Worm (Caenorhabditis elegans): Measurements from ENCODE around the gene idpp-15.

DNA sequence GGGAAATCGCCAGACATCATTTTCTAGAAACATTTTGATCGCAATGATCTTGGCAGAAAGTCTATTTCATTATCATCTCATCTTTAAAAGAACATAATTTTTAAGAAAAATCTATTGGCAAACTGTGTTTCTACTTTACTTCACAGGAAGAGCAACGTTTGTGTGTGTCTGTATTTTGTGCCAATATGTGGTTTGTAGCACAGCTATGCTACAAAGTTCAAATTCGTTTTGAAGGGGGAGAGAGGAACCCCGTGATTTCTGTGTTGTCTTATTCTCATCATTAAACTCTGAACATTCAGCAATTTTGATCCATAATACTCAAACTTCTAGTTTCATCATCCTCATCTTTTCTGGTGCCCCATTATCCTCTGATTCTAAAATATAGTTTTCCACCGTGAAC is 26.8 kb downstream of the idpp-15 start:
- TF ChIP-seq nhr-12 (tag; optimal IDR thresholded peaks at IDR 0.05) (no peak), nhr-11 (tag; optimal IDR thresholded peaks at IDR 0.05) (no peak), skn-1 (tag; optimal IDR thresholded peaks at IDR 0.05) (no peak), fos-1 (tag; optimal IDR thresholded peaks at IDR 0.05) (no peak), nhr-237 (tag; optimal IDR thresholded peaks at IDR 0.05) (no peak), lin-11 (tag; optimal IDR thresholded peaks at IDR 0.05) (no peak), unc-39 (tag; optimal IDR thresholded peaks at IDR 0.05) (no peak), lin-13 (GFP tag; optimal IDR thresholded peaks at IDR 0.05) (no peak)
